Worm (Caenorhabditis elegans) whole organism, L3 larva: ENCODE data around the gene myo-2.

Source experiments
- R02D3.7 ChIP-seq: fragments of 150-350 bp; optimal IDR thresholded peaks from 2 replicates; lab custom pipeline; 2014; ENCODE audit warnings: missing biosample characterization, missing genetic modification characterization
- ZK546.5 ChIP-seq: sonication (generic microtip); optimal IDR thresholded peaks from 2 replicates; lab custom pipeline; 2017; ENCODE audit warnings: missing biosample characterization, missing genetic modification characterization
- aly-2 ChIP-seq: fragments of 150-350 bp; optimal IDR thresholded peaks from 2 replicates; lab custom pipeline; 2014; ENCODE audit warnings: missing biosample characterization, missing genetic modification characterization
- ama-1 ChIP-seq: fragments of 150-350 bp; optimal IDR thresholded peaks from 2 replicates; lab custom pipeline; 2018
- ceh-16 ChIP-seq: sonication (generic microtip); optimal IDR thresholded peaks from 2 replicates; lab custom pipeline; 2017; ENCODE audit warnings: missing biosample characterization, missing genetic modification characterization
- ceh-28 ChIP-seq: fragments of 150-350 bp; optimal IDR thresholded peaks from 2 replicates; lab custom pipeline; 2014; ENCODE audit warnings: missing biosample characterization, missing genetic modification reagents, missing genetic modification characterization
- ceh-82 ChIP-seq: fragments of 150-350 bp; optimal IDR thresholded peaks from 2 replicates; lab custom pipeline; 2014; ENCODE audit warnings: missing biosample characterization, missing genetic modification characterization
- ceh-9 ChIP-seq: sonication (generic microtip); optimal IDR thresholded peaks from 2 replicates; lab custom pipeline; 2018; ENCODE audit warnings: missing biosample characterization, missing genetic modification characterization
- daf-12 ChIP-seq: fragments of 150-350 bp; optimal IDR thresholded peaks from 2 replicates; lab custom pipeline; 2014; ENCODE audit warnings: missing biosample characterization, missing genetic modification reagents, missing genetic modification characterization
- egl-27 ChIP-seq: sonication (generic microtip); optimal IDR thresholded peaks from 4 replicates; lab custom pipeline; 2017; ENCODE audit warnings: missing biosample characterization, missing genetic modification reagents, missing genetic modification characterization
- egl-5 ChIP-seq: fragments of 150-350 bp; optimal IDR thresholded peaks from 2 replicates; lab custom pipeline; 2017; ENCODE audit warnings: missing biosample characterization, missing genetic modification reagents, missing genetic modification characterization, inconsistent platforms
- elt-1 ChIP-seq: fragments of 150-350 bp; optimal IDR thresholded peaks from 2 replicates; lab custom pipeline; 2014; ENCODE audit warnings: missing biosample characterization, missing genetic modification characterization
- elt-2 ChIP-seq: sonication (generic microtip); optimal IDR thresholded peaks from 2 replicates; lab custom pipeline; 2016; ENCODE audit warnings: missing genetic modification reagents, mild to moderate bottlenecking, missing genetic modification characterization, missing compliant biosample characterization
- elt-3 ChIP-seq, 3 experiments: fragments of 150-350 bp in 1 of 3; sonication (generic microtip) in 2 of 3; optimal IDR thresholded peaks; 2 replicates in 2 of 3; 4 replicates in 1 of 3; lab custom pipeline; 2014 to 2017; ENCODE audit warnings: missing biosample characterization in 3 of 3, missing genetic modification characterization in 3 of 3
- fos-1 ChIP-seq: fragments of 150-350 bp; optimal IDR thresholded peaks from 2 replicates; lab custom pipeline; 2014; ENCODE audit warnings: missing biosample characterization, missing genetic modification characterization
- hmg-11 ChIP-seq: sonication (generic microtip); optimal IDR thresholded peaks from 2 replicates; lab custom pipeline; 2016; ENCODE audit warnings: missing genetic modification characterization, missing compliant biosample characterization
- lin-15B ChIP-seq: fragments of 150-350 bp; optimal IDR thresholded peaks from 2 replicates; lab custom pipeline; 2014; ENCODE audit warnings: missing biosample characterization, missing genetic modification characterization
- lin-39 ChIP-seq: fragments of 150-350 bp; optimal IDR thresholded peaks from 2 replicates; lab custom pipeline; 2018; ENCODE audit warnings: missing biosample characterization, missing genetic modification reagents, missing genetic modification characterization
- lsy-12 ChIP-seq: sonication (generic microtip); optimal IDR thresholded peaks from 2 replicates; lab custom pipeline; 2016; ENCODE audit warnings: mild to moderate bottlenecking, missing genetic modification characterization, missing compliant biosample characterization
- mdl-1 ChIP-seq: fragments of 150-350 bp; optimal IDR thresholded peaks from 2 replicates; lab custom pipeline; 2014; ENCODE audit warnings: missing biosample characterization, missing genetic modification characterization
- mml-1 ChIP-seq: fragments of 150-350 bp; sonication (generic microtip); optimal IDR thresholded peaks from 3 replicates; lab custom pipeline; 2014; ENCODE audit warnings: missing biosample characterization, missing genetic modification characterization
- nfya-1 ChIP-seq: sonication (generic microtip); optimal IDR thresholded peaks from 2 replicates; lab custom pipeline; 2017; ENCODE audit warnings: missing genetic modification characterization, mild to moderate bottlenecking, missing compliant biosample characterization, antibody characterized with exemption, moderate library complexity; ENCODE audit not compliant: insufficient read depth
- nhr-12 ChIP-seq: fragments of 150-350 bp; optimal IDR thresholded peaks from 2 replicates; lab custom pipeline; 2014; ENCODE audit warnings: missing biosample characterization, missing genetic modification characterization
- nhr-25 ChIP-seq: sonication (generic microtip); optimal IDR thresholded peaks from 2 replicates; lab custom pipeline; 2017; ENCODE audit warnings: missing biosample characterization, missing genetic modification characterization
- nhr-28 ChIP-seq: fragments of 150-350 bp; optimal IDR thresholded peaks from 2 replicates; lab custom pipeline; 2014; ENCODE audit warnings: missing biosample characterization, missing genetic modification characterization
- nhr-43 ChIP-seq: sonication (generic microtip); optimal IDR thresholded peaks from 2 replicates; lab custom pipeline; 2016; ENCODE audit warnings: mild to moderate bottlenecking, missing genetic modification characterization, missing compliant biosample characterization; ENCODE audit not compliant: poor library complexity, severe bottlenecking
- nhr-67 ChIP-seq: fragments of 150-350 bp; optimal IDR thresholded peaks from 2 replicates; lab custom pipeline; 2014; ENCODE audit warnings: missing biosample characterization, missing genetic modification characterization
- nhr-77 ChIP-seq: fragments of 150-350 bp; optimal IDR thresholded peaks from 2 replicates; lab custom pipeline; 2014; ENCODE audit warnings: missing biosample characterization, missing genetic modification characterization
- pha-4 ChIP-seq: fragments of 150-350 bp; optimal IDR thresholded peaks from 2 replicates; lab custom pipeline; 2014; ENCODE audit warnings: missing biosample characterization, missing genetic modification reagents, missing genetic modification characterization
- pqm-1 ChIP-seq: fragments of 150-350 bp; optimal IDR thresholded peaks from 2 replicates; lab custom pipeline; 2017; ENCODE audit warnings: missing biosample characterization, missing genetic modification characterization, inconsistent platforms
- skn-1 ChIP-seq: fragments of 150-350 bp; optimal IDR thresholded peaks from 2 replicates; lab custom pipeline; 2014; ENCODE audit warnings: missing biosample characterization, missing genetic modification characterization
- snpc-4 ChIP-seq: fragments of 150-350 bp; optimal IDR thresholded peaks from 2 replicates; lab custom pipeline; 2014; ENCODE audit warnings: missing biosample characterization, missing genetic modification characterization
- unc-39 ChIP-seq: sonication (generic microtip); optimal IDR thresholded peaks from 4 replicates; lab custom pipeline; 2017; ENCODE audit warnings: missing biosample characterization, missing genetic modification characterization
- zag-1 ChIP-seq: fragments of 150-350 bp; optimal IDR thresholded peaks from 2 replicates; lab custom pipeline; 2014; ENCODE audit warnings: missing biosample characterization, missing genetic modification characterization
- ztf-11 ChIP-seq: fragments of 150-350 bp; optimal IDR thresholded peaks from 2 replicates; lab custom pipeline; 2014; ENCODE audit warnings: missing biosample characterization, missing genetic modification characterization

The myo-2 gene

ce11 chrX:12434086-12434485, 33.8 kb upstream of the myo-2 start, which contains the start of gene tsct-1:
Gene tsct-1, plus strand, starts transcription at chrX:12434097.
- no peak for TF ChIP-seq ama-1 (lab: Kevin White, UChicago)
- peak; percentile 86 for TF ChIP-seq pha-4 (tag; lab: Kevin White, UChicago)

DNA sequence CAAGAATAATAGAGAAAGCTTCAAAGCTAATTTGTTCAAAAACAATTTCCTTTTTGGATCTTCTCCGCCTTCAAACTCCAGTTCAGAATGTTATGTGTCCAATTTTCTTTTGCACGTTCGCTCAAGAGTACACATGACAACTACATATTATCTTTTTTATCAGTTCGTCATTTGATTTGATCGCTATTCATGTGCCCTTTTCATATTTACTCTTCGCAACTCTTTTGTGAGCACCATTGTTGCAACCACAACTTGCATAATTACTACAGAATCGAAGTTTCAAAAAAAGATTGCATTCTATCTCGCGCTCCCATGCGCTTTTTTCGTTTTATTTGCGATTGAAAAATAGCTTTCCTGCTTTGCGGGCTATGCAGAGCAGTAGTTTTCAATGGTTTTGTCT, 32.6 kb upstream of the myo-2 start:
- no peak for TF ChIP-seq unc-39 (tag; lab: Kevin White, UChicago)
- TF ChIP-seq pha-4 (tag; lab: Kevin White, UChicago), result peak; percentile 56
- peak; percentile 41 for TF ChIP-seq elt-2 (tag; lab: Kevin White, UChicago)
- TF ChIP-seq pqm-1 (tag; lab: Kevin White, UChicago), result peak; percentile 22
- TF ChIP-seq, all 47 proteins: peak for 3

DNA sequence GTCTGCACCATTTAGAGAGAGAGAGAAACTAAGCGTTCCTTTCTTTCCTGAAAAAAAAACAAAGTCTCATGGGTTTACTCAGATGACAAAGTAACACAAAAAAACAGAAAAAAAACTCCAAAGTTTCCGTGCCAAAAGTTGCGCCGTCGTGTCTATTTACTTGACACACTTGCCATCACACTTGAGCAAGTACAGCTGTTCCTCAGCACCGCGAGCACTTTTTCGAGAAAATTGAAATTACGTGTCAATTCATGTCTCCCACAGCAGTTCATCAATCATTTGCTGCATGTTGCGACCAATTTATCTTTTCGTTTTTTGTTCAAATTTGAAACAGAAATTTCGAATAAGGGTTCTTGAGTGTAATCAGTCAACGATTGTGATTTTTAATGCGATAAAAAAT, 31.4 kb upstream of the myo-2 start:
- TF ChIP-seq zag-1 (tag; lab: Kevin White, UChicago) (no peak), pha-4 (tag; lab: Kevin White, UChicago) (peak; percentile 51), lin-39 (peak; percentile 30), skn-1 (tag; lab: Kevin White, UChicago) (no peak)

DNA sequence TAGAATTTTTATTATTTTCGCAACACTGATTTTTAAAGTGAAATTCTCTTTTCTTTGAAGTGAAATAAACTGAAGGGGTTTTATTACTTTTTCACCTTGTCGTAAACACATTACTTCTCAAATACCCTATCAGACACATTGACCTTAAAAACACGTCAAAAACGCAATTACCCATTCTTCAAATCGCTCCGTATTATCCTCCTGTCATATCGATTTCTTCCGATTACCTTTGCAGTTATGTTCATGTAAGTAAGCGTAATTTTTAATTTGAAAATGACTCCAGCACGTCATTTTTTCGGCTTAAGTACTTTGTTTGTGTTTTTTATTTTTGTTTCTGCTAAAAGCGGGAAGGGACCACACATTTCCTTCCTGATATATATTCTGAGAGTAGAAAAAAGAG, 29.6 kb upstream of the myo-2 start:
- peak; percentile 87 for TF ChIP-seq egl-5 (tag; lab: Kevin White, UChicago)
- no peak for TF ChIP-seq elt-1 (tag; lab: Kevin White, UChicago)

DNA sequence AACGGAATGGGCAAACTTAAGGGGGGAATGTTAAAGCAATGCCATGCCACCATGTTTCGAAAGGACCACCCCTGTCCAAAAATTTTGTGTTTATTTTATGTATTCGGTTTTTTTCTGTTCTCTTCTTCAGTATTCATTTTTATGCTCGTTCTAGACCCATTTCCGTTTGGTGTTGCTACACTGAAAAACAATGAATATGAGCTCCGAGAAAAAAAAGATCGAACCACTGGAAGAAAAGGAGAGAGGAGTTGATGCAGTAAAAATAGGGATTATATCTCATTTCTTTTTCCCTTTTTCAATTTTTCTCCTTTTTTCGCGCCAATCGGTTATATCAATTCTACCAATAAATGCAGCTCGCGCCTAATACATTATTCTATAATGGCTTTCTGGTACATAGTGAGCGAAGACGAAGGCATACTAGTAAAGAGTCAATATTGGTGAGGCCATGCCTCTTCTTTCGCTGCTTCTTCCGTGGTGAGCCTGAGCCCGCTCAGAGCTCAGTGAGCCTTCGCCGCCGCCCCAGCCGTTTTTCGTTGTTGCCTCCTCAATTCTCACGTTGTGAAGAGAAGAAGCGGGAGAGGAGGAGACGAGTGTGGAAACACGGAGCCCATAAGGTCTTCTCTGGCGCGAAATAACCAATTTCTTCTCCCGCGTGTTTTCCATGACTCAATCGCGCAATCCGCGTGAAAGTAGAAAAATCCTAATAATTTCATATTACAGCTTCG, 27.7 kb upstream of the myo-2 start:
- TF ChIP-seq fos-1 (tag; lab: Kevin White, UChicago), result no peak
- TF ChIP-seq ZK546.5 (tag; lab: Kevin White, UChicago), result no peak
- no peak for TF ChIP-seq pqm-1 (tag; lab: Kevin White, UChicago)
- TF ChIP-seq lin-15B (tag; lab: Kevin White, UChicago), result no peak
- no peak for TF ChIP-seq egl-5 (tag; lab: Kevin White, UChicago)
- no peak for TF ChIP-seq nhr-28
- TF ChIP-seq lin-39, result peak; percentile 26
- TF ChIP-seq pha-4 (tag; lab: Kevin White, UChicago), result no peak
- no peak for TF ChIP-seq daf-12 (tag; lab: Kevin White, UChicago)
- TF ChIP-seq egl-27, result no peak
- TF ChIP-seq aly-2, result no peak
- peak; percentile 10 for TF ChIP-seq hmg-11 (tag; lab: Kevin White, UChicago)
- TF ChIP-seq ceh-16 (tag; lab: Kevin White, UChicago), result no peak
- TF ChIP-seq, all 47 proteins: peak for 2

DNA sequence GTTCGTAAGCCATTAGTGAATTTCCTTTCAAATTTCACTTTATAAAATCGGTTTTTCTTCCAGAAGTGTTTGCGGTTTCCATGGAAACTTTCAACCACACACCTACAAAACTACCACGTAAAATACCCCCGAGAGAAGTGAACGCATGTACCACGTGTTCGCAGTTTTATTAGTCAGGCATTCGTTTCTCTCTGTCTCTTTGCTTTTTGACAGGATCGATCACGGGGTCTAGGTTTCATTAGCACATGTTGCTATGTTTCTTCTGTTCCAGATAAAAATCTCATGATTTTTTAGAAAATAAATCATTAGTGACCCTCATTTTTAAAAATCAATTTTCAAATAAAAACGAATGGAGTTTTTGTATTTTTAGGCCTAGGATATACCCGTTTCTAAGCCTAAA, 23.4 kb upstream of the myo-2 start:
- no peak for TF ChIP-seq ceh-82
- no peak for TF ChIP-seq elt-3 (tag; optimal IDR thresholded peaks at IDR 0.05; lab: Kevin White, UChicago)
- no peak for TF ChIP-seq aly-2
- no peak for TF ChIP-seq mml-1 (tag; lab: Kevin White, UChicago)
- no peak for TF ChIP-seq lsy-12 (tag; lab: Kevin White, UChicago)

DNA sequence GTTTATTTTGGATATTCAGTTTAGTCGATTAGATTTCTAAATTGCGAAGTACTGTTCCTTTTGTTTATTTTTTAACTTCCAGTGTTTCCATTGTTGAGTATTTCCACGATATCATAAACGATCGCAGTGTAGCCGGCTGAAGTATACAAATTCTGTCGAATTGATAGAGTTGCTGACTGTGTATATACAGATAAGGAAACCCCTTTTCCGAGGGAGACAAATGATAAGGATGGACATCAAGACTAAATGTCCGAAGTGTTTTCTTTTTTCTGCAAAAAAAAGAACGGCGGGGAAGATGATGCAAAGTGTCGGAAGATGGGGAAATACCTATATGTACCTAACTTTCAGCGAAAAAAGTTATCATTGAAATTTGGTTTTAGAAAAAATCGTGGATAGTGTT, 21.3 kb upstream of the myo-2 start:
- no peak for TF ChIP-seq ceh-9 (tag; lab: Kevin White, UChicago)
- peak; percentile 17 for TF ChIP-seq pqm-1 (tag; lab: Kevin White, UChicago)
- no peak for TF ChIP-seq ama-1 (lab: Kevin White, UChicago)
- peak; percentile 61 for TF ChIP-seq elt-2 (tag; lab: Kevin White, UChicago)

DNA sequence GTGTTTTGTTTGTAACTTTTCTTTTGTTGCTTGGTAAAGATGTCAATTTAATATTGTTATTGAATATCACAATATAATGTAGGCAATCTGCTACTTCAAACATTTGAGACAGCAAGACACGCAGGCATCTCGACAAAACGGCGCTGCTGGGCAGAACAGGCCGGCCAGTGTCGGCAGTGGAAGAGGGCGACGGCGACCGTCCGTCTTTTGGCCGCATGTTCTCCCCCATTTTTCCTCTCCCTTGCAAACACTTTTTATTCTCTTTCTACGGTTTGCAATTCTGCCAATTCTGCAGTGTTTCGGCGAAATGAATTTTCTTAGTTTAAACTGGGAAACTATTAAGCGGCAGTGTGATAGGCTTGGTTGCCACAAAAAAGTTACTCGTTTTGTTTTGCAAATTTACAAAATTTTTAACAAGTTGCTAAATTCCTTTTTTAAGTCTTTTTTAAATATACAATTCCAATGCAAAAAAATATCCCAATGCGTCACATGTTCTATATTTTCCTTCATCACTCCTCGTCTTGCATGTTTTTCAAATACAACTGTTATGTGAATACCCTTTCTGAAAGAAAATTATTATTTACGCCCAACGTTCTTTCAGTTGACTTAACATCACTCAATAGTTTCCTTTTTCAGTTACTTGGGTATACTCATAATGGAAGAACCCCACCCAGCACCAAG, 18.5 kb upstream of the myo-2 start, which contains the start of gene T18D3.6:
TSS of gene T18D3.6 (plus strand) at position 631 of the 681 bp plus-strand sequence.
- TF ChIP-seq ztf-11 (tag; lab: Kevin White, UChicago), result no peak
- TF ChIP-seq ceh-28 (tag; lab: Kevin White, UChicago), result no peak
- no peak for TF ChIP-seq R02D3.7
- no peak for TF ChIP-seq egl-27
- peak; percentile 22 for TF ChIP-seq elt-2 (tag; lab: Kevin White, UChicago)
- peak; percentile 31 for TF ChIP-seq lin-15B (tag; lab: Kevin White, UChicago)
- TF ChIP-seq nhr-12 (tag; lab: Kevin White, UChicago), result no peak
- no peak for TF ChIP-seq skn-1 (tag; lab: Kevin White, UChicago)
- TF ChIP-seq nhr-67 (tag; lab: Kevin White, UChicago), result no peak
- TF ChIP-seq nhr-77 (tag; lab: Kevin White, UChicago), result no peak
- TF ChIP-seq nhr-43 (tag; lab: Kevin White, UChicago), result no peak
- TF ChIP-seq mdl-1 (tag; lab: Kevin White, UChicago), result no peak
- peak; percentile 34 for TF ChIP-seq nfya-1
- no peak for TF ChIP-seq nhr-28
- no peak for TF ChIP-seq aly-2
- no peak for TF ChIP-seq snpc-4
- TF ChIP-seq zag-1 (tag; lab: Kevin White, UChicago), result no peak
- TF ChIP-seq nhr-25 (tag; lab: Kevin White, UChicago), result no peak
- TF ChIP-seq daf-12 (tag; lab: Kevin White, UChicago), result no peak
- peak; percentile 52 for TF ChIP-seq hmg-11 (tag; lab: Kevin White, UChicago)
